Fruit fly (Drosophila melanogaster) whole organism, wandering third instar larva: ENCODE measurements around the gene bun.

ENCODE experiments used
- Abd-B ChIP-seq: fragments of >200 bp; optimal IDR thresholded peaks from 2 replicates; lab custom pipeline; 2017; ENCODE audit warnings: missing biosample characterization, missing genetic modification characterization
- CG9705 ChIP-seq: fragments of 200-800 bp; sonication (Bioruptor generic); optimal IDR thresholded peaks from 2 replicates; lab custom pipeline; 2018; ENCODE audit warnings: missing biosample characterization, mild to moderate bottlenecking, missing genetic modification characterization
- CrebA ChIP-seq: fragments of 200-800 bp; sonication (Bioruptor generic); optimal IDR thresholded peaks from 2 replicates; lab custom pipeline; 2016; ENCODE audit warnings: missing biosample characterization, mild to moderate bottlenecking, missing genetic modification characterization, borderline replicate concordance
- Dfd ChIP-seq: fragments of >200 bp; optimal IDR thresholded peaks from 2 replicates; lab custom pipeline; 2017; ENCODE audit warnings: missing biosample characterization, missing genetic modification characterization
- Dif ChIP-seq: fragments of 200-275, 200-300 bp; sonication (Bioruptor generic); optimal IDR thresholded peaks from 2 replicates; lab custom pipeline; 2018; ENCODE audit warnings: missing biosample characterization, missing genetic modification characterization; ENCODE audit not compliant: partially characterized antibody
- GATAd ChIP-seq: sonication (Bioruptor generic); optimal IDR thresholded peaks from 2 replicates; lab custom pipeline; 2016; ENCODE audit warnings: missing biosample characterization, missing genetic modification characterization
- HLH106 ChIP-seq: fragments of 200-800 bp; optimal IDR thresholded peaks from 3 replicates; lab custom pipeline; 2019; ENCODE audit warnings: missing biosample characterization, mild to moderate bottlenecking, missing genetic modification characterization, moderate library complexity
- Hnf4 ChIP-seq: fragments of 200-800 bp; sonication (Bioruptor generic); optimal IDR thresholded peaks from 2 replicates; lab custom pipeline; 2016; ENCODE audit warnings: missing biosample characterization, mild to moderate bottlenecking, missing genetic modification characterization
- Hr78 ChIP-seq: fragments of >200 bp; optimal IDR thresholded peaks from 2 replicates; lab custom pipeline; 2017; ENCODE audit warnings: missing biosample characterization, missing genetic modification characterization
- Hr83 ChIP-seq: fragments of 200-300 bp; sonication (Bioruptor generic); optimal IDR thresholded peaks from 2 replicates; lab custom pipeline; 2016; ENCODE audit warnings: missing biosample characterization, mild to moderate bottlenecking, missing genetic modification characterization, moderate library complexity; ENCODE audit not compliant: poor library complexity, severe bottlenecking
- Mio ChIP-seq: sonication (Bioruptor generic); optimal IDR thresholded peaks from 2 replicates; lab custom pipeline; 2016; ENCODE audit warnings: missing biosample characterization, missing genetic modification characterization
- Myc ChIP-seq: fragments of >200 bp; optimal IDR thresholded peaks from 2 replicates; lab custom pipeline; 2017
- N ChIP-seq: fragments of >200 bp; optimal IDR thresholded peaks from 2 replicates; lab custom pipeline; 2018; ENCODE audit warnings: missing biosample characterization, missing external identifiers, missing genetic modification characterization
- OdsH ChIP-seq: fragments of 200-800 bp; sonication (Bioruptor generic); optimal IDR thresholded peaks from 2 replicates; lab custom pipeline; 2016; ENCODE audit warnings: missing biosample characterization, mild to moderate bottlenecking, missing genetic modification characterization
- Rel ChIP-seq, 2 experiments: fragments of 200-800 bp; sonication (Bioruptor generic) in 1 of 2; optimal IDR thresholded peaks; 2 replicates in 1 of 2; 3 replicates in 1 of 2; lab custom pipeline; 2016 to 2019; ENCODE audit warnings: mild to moderate bottlenecking in 2 of 2, missing biosample characterization in 2 of 2, missing genetic modification characterization in 2 of 2, moderate library complexity in 1 of 2
- Sp1 ChIP-seq: fragments of 200-800 bp; sonication (Bioruptor generic); optimal IDR thresholded peaks from 3 replicates; lab custom pipeline; 2019; ENCODE audit warnings: missing biosample characterization, mild to moderate bottlenecking, missing genetic modification characterization, moderate library complexity
- br ChIP-seq: fragments of 200-800 bp; sonication (Bioruptor generic); optimal IDR thresholded peaks from 2 replicates; lab custom pipeline; 2016; ENCODE audit warnings: missing biosample characterization, missing genetic modification characterization
- brk ChIP-seq: fragments of 200-800 bp; sonication (Bioruptor generic); optimal IDR thresholded peaks from 2 replicates; lab custom pipeline; 2016; ENCODE audit warnings: missing biosample characterization, mild to moderate bottlenecking, missing genetic modification characterization
- dl ChIP-seq, 2 experiments: fragments of 175-275, 200-275 bp in 1 of 2; fragments of 200-275 bp in 1 of 2; sonication (Bioruptor generic); optimal IDR thresholded peaks; lab custom pipeline; 2018; ENCODE audit warnings: mild to moderate bottlenecking in 2 of 2, missing biosample characterization in 2 of 2, missing genetic modification characterization in 2 of 2, moderate library complexity in 2 of 2; ENCODE audit not compliant: partially characterized antibody in 2 of 2, insufficient read depth in 1 of 2
- ey ChIP-seq: fragments of 200-800 bp; sonication (Bioruptor generic); optimal IDR thresholded peaks from 2 replicates; lab custom pipeline; 2016; ENCODE audit warnings: missing biosample characterization, missing genetic modification characterization
- foxo ChIP-seq, 2 experiments: fragments of 200-800 bp; sonication (Bioruptor generic); optimal IDR thresholded peaks; 2 replicates in 1 of 2; 3 replicates in 1 of 2; lab custom pipeline; 2016 to 2017; ENCODE audit warnings: missing biosample characterization in 2 of 2, missing genetic modification characterization in 2 of 2
- fru ChIP-seq: fragments of 200-800 bp; sonication (Bioruptor generic); optimal IDR thresholded peaks from 3 replicates; lab custom pipeline; 2016; ENCODE audit warnings: missing biosample characterization, mild to moderate bottlenecking, missing genetic modification characterization
- h ChIP-seq: fragments of 200-800 bp; sonication (Bioruptor generic); optimal IDR thresholded peaks from 3 replicates; lab custom pipeline; 2016; ENCODE audit warnings: missing biosample characterization, mild to moderate bottlenecking, missing genetic modification characterization
- jim ChIP-seq: fragments of 175-275, 200-325 bp; sonication (Bioruptor generic); optimal IDR thresholded peaks from 2 replicates; lab custom pipeline; 2016; ENCODE audit warnings: missing biosample characterization, mild to moderate bottlenecking, missing genetic modification characterization
- lola ChIP-seq: fragments of >200 bp; optimal IDR thresholded peaks from 2 replicates; lab custom pipeline; 2017; ENCODE audit warnings: missing biosample characterization, missing genetic modification characterization
- pan ChIP-seq: fragments of >200 bp; optimal IDR thresholded peaks from 2 replicates; lab custom pipeline; 2017
- psq ChIP-seq: fragments of 200-800 bp; sonication (Bioruptor generic); optimal IDR thresholded peaks from 3 replicates; lab custom pipeline; 2017; ENCODE audit warnings: missing biosample characterization, mild to moderate bottlenecking, missing genetic modification characterization, moderate library complexity
- rgr ChIP-seq: fragments of 200-800 bp; sonication (Bioruptor generic); optimal IDR thresholded peaks from 3 replicates; lab custom pipeline; 2016; ENCODE audit warnings: missing biosample characterization, mild to moderate bottlenecking, missing genetic modification characterization
- sage ChIP-seq: fragments of 200-800 bp; sonication (Bioruptor generic); optimal IDR thresholded peaks from 2 replicates; lab custom pipeline; 2016; ENCODE audit warnings: missing biosample characterization, mild to moderate bottlenecking, missing genetic modification characterization
- tai ChIP-seq: sonication (Bioruptor generic); optimal IDR thresholded peaks from 2 replicates; lab custom pipeline; 2016; ENCODE audit warnings: missing biosample characterization, missing genetic modification characterization
- usp ChIP-seq: fragments of >200 bp; optimal IDR thresholded peaks from 2 replicates; lab custom pipeline; 2017; ENCODE audit warnings: missing biosample characterization, missing genetic modification characterization
- woc ChIP-seq: sonication (Bioruptor generic); optimal IDR thresholded peaks from 2 replicates; lab custom pipeline; 2016; ENCODE audit warnings: missing biosample characterization, mild to moderate bottlenecking, missing genetic modification characterization

bun gene

DNA sequence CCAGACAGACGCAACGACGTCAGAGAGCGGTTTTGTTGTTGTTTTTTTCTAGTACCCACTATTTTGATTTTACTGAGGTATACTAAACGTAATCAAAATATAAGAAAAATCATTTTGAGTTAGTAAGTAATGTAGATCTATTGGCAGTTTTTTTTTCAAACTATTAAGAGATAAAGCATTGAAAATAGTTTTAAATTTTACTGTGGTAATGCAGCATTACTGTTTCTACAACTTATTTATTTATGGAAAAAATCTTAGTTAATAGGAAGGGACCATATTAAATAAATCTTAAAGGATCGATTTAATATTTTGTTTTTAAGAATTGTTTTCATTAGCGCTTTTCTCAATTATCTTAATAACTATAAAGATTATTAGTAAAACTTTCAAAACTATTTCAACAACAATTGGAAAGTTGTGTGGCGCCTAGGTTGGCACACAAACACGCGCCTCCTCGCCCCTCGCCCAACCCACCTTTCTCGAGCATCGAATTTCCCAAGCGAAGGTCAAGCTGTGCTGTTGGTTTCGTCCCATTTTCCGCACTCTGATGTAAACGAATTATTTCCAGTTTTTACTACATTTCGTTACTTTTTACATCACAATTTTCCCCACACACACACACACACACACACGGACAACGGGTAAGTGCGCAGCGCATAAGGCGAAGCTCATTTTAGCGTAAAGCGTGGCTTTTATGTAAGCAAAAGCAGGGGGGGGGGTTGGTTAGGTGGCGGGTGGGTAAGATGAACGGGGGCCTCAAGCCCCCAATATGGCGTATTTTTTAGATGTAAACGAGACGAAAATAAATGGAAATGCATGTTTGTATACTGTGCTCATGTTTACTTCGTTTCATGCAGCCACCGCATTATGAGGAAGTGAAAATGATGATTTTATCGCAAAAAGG lies 16.2 kb downstream of the bun start:
- TF ChIP-seq Mio (GFP tag; lab: Kevin White, UChicago) (no peak), Dif (GFP tag; lab: Kevin White, UChicago) (no peak), Myc (lab: Kevin White, UChicago) (no peak)

dm6 chr2L:12529029-12529948 lies 17.1 kb downstream of the bun start:
- peak; percentile 43 for TF ChIP-seq Sp1 (GFP tag; lab: Kevin White, UChicago)
- TF ChIP-seq woc (GFP tag; lab: Kevin White, UChicago): no peak
- TF ChIP-seq Hr78 (GFP tag; lab: Kevin White, UChicago): no peak
- TF ChIP-seq Dif (GFP tag; lab: Kevin White, UChicago): peak; percentile 74
- TF ChIP-seq Dfd (GFP tag; lab: Kevin White, UChicago): no peak
- peak; percentile 27 for TF ChIP-seq fru (GFP tag; lab: Kevin White, UChicago)
- TF ChIP-seq CG9705 (GFP tag; lab: Kevin White, UChicago): no peak
- TF ChIP-seq HLH106 (tag; lab: Kevin White, UChicago): peak; percentile 8
- peak; percentile 66 for TF ChIP-seq psq (GFP tag; lab: Kevin White, UChicago)
- no peak for TF ChIP-seq tai (GFP tag; lab: Kevin White, UChicago)
- TF ChIP-seq ey (GFP tag; lab: Kevin White, UChicago): no peak
- TF ChIP-seq jim: peak; percentile 24
- TF ChIP-seq CrebA (GFP tag; lab: Kevin White, UChicago): no peak
- TF ChIP-seq lola (GFP tag; lab: Kevin White, UChicago): no peak
- peak in 1 of 2 experiments; percentile 1 for TF ChIP-seq foxo (GFP tag; optimal IDR thresholded peaks at IDR 0.05; lab: Kevin White, UChicago)
- peak; percentile 35 for TF ChIP-seq Hnf4 (GFP tag; lab: Kevin White, UChicago)
- TF ChIP-seq dl (GFP tag; optimal IDR thresholded peaks at IDR 0.05; lab: Kevin White, UChicago; ENCODE audit: insufficient read depth in 1 of 2, partially characterized antibody in 2 of 2): peak; percentile 77 to 88
- no peak for TF ChIP-seq Rel (GFP tag; optimal IDR thresholded peaks at IDR 0.05; lab: Kevin White, UChicago)
- peak; percentile 83 for TF ChIP-seq Rel (tag; optimal IDR thresholded peaks at IDR 0.05; lab: Kevin White, UChicago)
- TF ChIP-seq Abd-B (GFP tag; lab: Kevin White, UChicago): no peak
- no peak for TF ChIP-seq pan (lab: Kevin White, UChicago)
- peak; percentile 80 for TF ChIP-seq br
- TF ChIP-seq brk (GFP tag; lab: Kevin White, UChicago): peak; percentile 8
- no peak for TF ChIP-seq GATAd (GFP tag; lab: Kevin White, UChicago)
- no peak for TF ChIP-seq usp (GFP tag; lab: Kevin White, UChicago)
- peak; percentile 92 for TF ChIP-seq h (GFP tag; lab: Kevin White, UChicago)
- TF ChIP-seq Hr83: peak; percentile 76

dm6 chr2L:12528376-12528775 lies 18.0 kb downstream of the bun start:
- TF ChIP-seq N (GFP tag; lab: Kevin White, UChicago) (no peak), OdsH (GFP tag; lab: Kevin White, UChicago) (no peak), CG9705 (GFP tag; lab: Kevin White, UChicago) (no peak), Abd-B (GFP tag; lab: Kevin White, UChicago) (no peak), Sp1 (GFP tag; lab: Kevin White, UChicago) (no peak), sage (GFP tag; lab: Kevin White, UChicago) (no peak), psq (GFP tag; lab: Kevin White, UChicago) (no peak), Hr83 (peak; percentile 17), h (GFP tag; lab: Kevin White, UChicago) (peak; percentile 4), rgr (GFP tag; lab: Kevin White, UChicago) (no peak)
- TF ChIP-seq, all 38 proteins: peak for 2
